Fruit fly (Drosophila melanogaster) whole organism, embryonic: ENCODE data around the gene CG6652.
A peak's percentile ranks its signal among the peaks of the same experiment; 100 is the strongest.

Source experiments
- Adf1 ChIP-seq: fragments of 200-800 bp; sonication (Bioruptor generic); IDR thresholded peaks from 2 replicates; pipeline ENCODE4 v1.3.6; 2022; ENCODE audit warnings: missing biosample characterization, missing genetic modification characterization
- Aef1 ChIP-seq: fragments of 200-800 bp; sonication (Bioruptor generic); IDR thresholded peaks from 3 replicates; pipeline ENCODE4 v1.3.6; 2022; ENCODE audit warnings: missing biosample characterization, missing genetic modification characterization
- Bgb ChIP-seq: fragments of 200-800 bp; sonication (Bioruptor generic); IDR thresholded peaks from 2 replicates; pipeline ENCODE4 v1.3.6; 2022; ENCODE audit warnings: missing biosample characterization, missing genetic modification characterization; ENCODE audit not compliant: partially characterized antibody
- C15 ChIP-seq: fragments of 200-800 bp; sonication (Bioruptor generic); IDR thresholded peaks from 3 replicates; pipeline ENCODE4 v1.3.6; 2022; ENCODE audit warnings: missing biosample characterization, missing genetic modification characterization
- CG12659 ChIP-seq: fragments of 200-800 bp; sonication (Bioruptor generic); optimal IDR thresholded peaks from 3 replicates; lab custom pipeline; 2017; ENCODE audit warnings: mild to moderate bottlenecking, missing biosample characterization, missing genetic modification reagents, missing genetic modification characterization
- CG12769 ChIP-seq: fragments of 200-800 bp; sonication (Bioruptor generic); optimal IDR thresholded peaks from 2 replicates; lab custom pipeline; 2019; ENCODE audit warnings: missing biosample characterization, mild to moderate bottlenecking, missing genetic modification characterization, moderate library complexity
- CG13296 ChIP-seq: fragments of 200-800 bp; sonication (Bioruptor generic); optimal IDR thresholded peaks from 3 replicates; lab custom pipeline; 2018; ENCODE audit warnings: missing biosample characterization, mild to moderate bottlenecking, missing genetic modification characterization
- CG14441 ChIP-seq: fragments of 200-800 bp; sonication (Bioruptor generic); IDR thresholded peaks from 2 replicates; pipeline ENCODE4 v1.3.6; 2022; ENCODE audit warnings: missing biosample characterization, missing genetic modification characterization
- CG15269 ChIP-seq: fragments of 200-800 bp; sonication (Bioruptor generic); optimal IDR thresholded peaks from 2 replicates; lab custom pipeline; 2018; ENCODE audit warnings: missing biosample characterization, mild to moderate bottlenecking, missing genetic modification characterization, moderate library complexity
- CG17186 ChIP-seq: fragments of 200-800 bp; sonication (Bioruptor generic); optimal IDR thresholded peaks from 3 replicates; lab custom pipeline; 2017; ENCODE audit warnings: missing biosample characterization, missing genetic modification reagents, missing genetic modification characterization
- CG17328 ChIP-seq: fragments of 200-800 bp; sonication (Bioruptor generic); IDR thresholded peaks from 2 replicates; pipeline ENCODE4 v1.3.6; 2022; ENCODE audit warnings: missing biosample characterization, missing genetic modification characterization
- CG17802 ChIP-seq: fragments of 200-800 bp; sonication (Bioruptor generic); optimal IDR thresholded peaks from 2 replicates; lab custom pipeline; 2018; ENCODE audit warnings: missing biosample characterization, mild to moderate bottlenecking, missing genetic modification characterization, moderate library complexity
- CG17829 ChIP-seq: fragments of 200-800 bp; optimal IDR thresholded peaks from 2 replicates; lab custom pipeline; 2019; ENCODE audit warnings: missing biosample characterization, mild to moderate bottlenecking, missing genetic modification characterization, moderate library complexity
- CG30403 ChIP-seq: fragments of 200-800 bp; sonication (Bioruptor generic); optimal IDR thresholded peaks from 3 replicates; lab custom pipeline; 2016; ENCODE audit warnings: missing biosample characterization, missing genetic modification characterization
- CG31224 ChIP-seq: fragments of 200-800 bp; sonication (Bioruptor generic); IDR thresholded peaks from 2 replicates; pipeline ENCODE4 v1.3.6; 2022; ENCODE audit warnings: missing biosample characterization, missing genetic modification characterization
- CG3281 ChIP-seq: fragments of 200-800 bp; sonication (Bioruptor generic); optimal IDR thresholded peaks from 3 replicates; lab custom pipeline; 2017; ENCODE audit warnings: missing biosample characterization, mild to moderate bottlenecking, missing genetic modification characterization
- CG34422 ChIP-seq: fragments of 200-800 bp; sonication (Bioruptor generic); IDR thresholded peaks from 3 replicates; pipeline ENCODE4 v1.3.6; 2022; ENCODE audit warnings: missing biosample characterization, missing genetic modification characterization
- CG4360 ChIP-seq: fragments of 200-800 bp; sonication (Bioruptor generic); IDR thresholded peaks from 2 replicates; pipeline ENCODE4 v1.3.6; 2022; ENCODE audit warnings: missing biosample characterization, missing genetic modification characterization
- CG6175 ChIP-seq: fragments of 200-800 bp; sonication (Bioruptor generic); IDR thresholded peaks from 3 replicates; pipeline ENCODE4 v1.3.6; 2022; ENCODE audit warnings: missing biosample characterization, missing genetic modification characterization
- CG7786 ChIP-seq: fragments of 200-800 bp; sonication (Bioruptor generic); optimal IDR thresholded peaks from 2 replicates; lab custom pipeline; 2016; ENCODE audit warnings: missing biosample characterization, missing genetic modification characterization
- CG9727 ChIP-seq: fragments of 200-800 bp; sonication (Bioruptor generic); optimal IDR thresholded peaks from 3 replicates; lab custom pipeline; 2017; ENCODE audit warnings: missing biosample characterization, mild to moderate bottlenecking, missing genetic modification characterization
- CG9817 ChIP-seq: fragments of 200-800 bp; sonication (Bioruptor generic); optimal IDR thresholded peaks from 2 replicates; lab custom pipeline; 2018; ENCODE audit warnings: missing biosample characterization, mild to moderate bottlenecking, missing genetic modification characterization, moderate library complexity
- Deaf1 ChIP-seq: fragments of 200-800 bp; optimal IDR thresholded peaks from 3 replicates; lab custom pipeline; 2019; ENCODE audit warnings: missing biosample characterization, mild to moderate bottlenecking, missing genetic modification characterization, moderate library complexity
- Gug ChIP-seq: fragments of 200-800 bp; sonication (Bioruptor generic); IDR thresholded peaks from 4 replicates; pipeline ENCODE4 v1.3.6; 2022; ENCODE audit warnings: missing biosample characterization, missing genetic modification characterization
- Jarid2 ChIP-seq: fragments of 200-800 bp; sonication (Bioruptor generic); optimal IDR thresholded peaks from 3 replicates; lab custom pipeline; 2017; ENCODE audit warnings: mild to moderate bottlenecking, missing biosample characterization, missing genetic modification reagents, missing genetic modification characterization
- MBD-R2 ChIP-seq: fragments of 200-800 bp; sonication (Bioruptor generic); IDR thresholded peaks from 2 replicates; pipeline ENCODE4 v1.3.6; 2022; ENCODE audit warnings: missing biosample characterization, missing genetic modification characterization
- Max ChIP-seq: fragments of 200-800 bp; sonication (Bioruptor generic); optimal IDR thresholded peaks from 2 replicates; lab custom pipeline; 2016; ENCODE audit warnings: missing biosample characterization, mild to moderate bottlenecking, missing genetic modification characterization
- Mes4 ChIP-seq: fragments of 200-800 bp; sonication (Bioruptor generic); optimal IDR thresholded peaks from 2 replicates; lab custom pipeline; 2016; ENCODE audit warnings: missing biosample characterization, missing genetic modification characterization
- Rfx ChIP-seq: fragments of 200-800 bp; sonication (Bioruptor generic); IDR thresholded peaks from 2 replicates; pipeline ENCODE4 v1.3.6; 2022; ENCODE audit warnings: missing biosample characterization, missing genetic modification characterization
- ara ChIP-seq: fragments of 200-800 bp; sonication (Bioruptor generic); IDR thresholded peaks from 2 replicates; pipeline ENCODE4 v1.3.6; 2022; ENCODE audit warnings: missing biosample characterization, missing genetic modification characterization
- br ChIP-seq: fragments of >200 bp; optimal IDR thresholded peaks from 2 replicates; lab custom pipeline; 2017
- ci ChIP-seq: fragments of 200-800 bp; sonication (Bioruptor generic); IDR thresholded peaks from 3 replicates; pipeline ENCODE4 v1.3.6; 2022; ENCODE audit warnings: missing biosample characterization, missing genetic modification characterization
- crc ChIP-seq: fragments of 200-800 bp; sonication (Bioruptor generic); optimal IDR thresholded peaks from 2 replicates; lab custom pipeline; 2016; ENCODE audit warnings: missing biosample characterization, missing genetic modification characterization
- crol ChIP-seq: fragments of 200-800 bp; sonication (Bioruptor generic); IDR thresholded peaks from 2 replicates; pipeline ENCODE4 v1.3.6; 2022; ENCODE audit warnings: missing biosample characterization, missing genetic modification characterization
- dimm ChIP-seq: fragments of 200-800 bp; sonication (Bioruptor generic); IDR thresholded peaks from 2 replicates; pipeline ENCODE4 v1.3.6; 2022; ENCODE audit warnings: missing biosample characterization, missing genetic modification characterization
- dmrt11E ChIP-seq: fragments of 200-800 bp; sonication (Bioruptor generic); optimal IDR thresholded peaks from 3 replicates; lab custom pipeline; 2018; ENCODE audit warnings: missing biosample characterization, mild to moderate bottlenecking, missing genetic modification characterization, moderate library complexity
- hkb ChIP-seq, 2 experiments: fragments of 200-800 bp in 1 of 2; fragments of >200 bp in 1 of 2; sonication (Bioruptor generic) in 1 of 2; IDR thresholded peaks in 1 of 2; optimal IDR thresholded peaks in 1 of 2; 2 replicates each; pipeline versions ENCODE4 v1.3.6 to Lab custom; 2017 to 2022; ENCODE audit warnings: missing biosample characterization in 1 of 2, missing genetic modification characterization in 1 of 2
- insv ChIP-seq, 2 experiments: fragments of 200-800 bp; sonication (Bioruptor generic); optimal IDR thresholded peaks; 3 replicates each; lab custom pipeline; 2016 to 2018; ENCODE audit warnings: missing biosample characterization in 2 of 2, missing genetic modification characterization in 2 of 2
- kah ChIP-seq: fragments of 200-800 bp; sonication (Bioruptor generic); optimal IDR thresholded peaks from 2 replicates; lab custom pipeline; 2018; ENCODE audit warnings: missing biosample characterization, mild to moderate bottlenecking, missing genetic modification characterization
- mam ChIP-seq: fragments of 200-800 bp; sonication (Bioruptor generic); optimal IDR thresholded peaks from 3 replicates; lab custom pipeline; 2016; ENCODE audit warnings: missing biosample characterization, missing genetic modification characterization
- peb ChIP-seq: fragments of 200-800 bp; sonication (Bioruptor generic); IDR thresholded peaks from 2 replicates; pipeline ENCODE4 v1.3.6; 2022; ENCODE audit warnings: missing biosample characterization, missing genetic modification characterization
- pho ChIP-seq: fragments of 200-800 bp; sonication (Bioruptor generic); optimal IDR thresholded peaks from 2 replicates; lab custom pipeline; 2016; ENCODE audit warnings: missing biosample characterization, missing genetic modification characterization
- sd ChIP-seq: fragments of 200-800 bp; sonication (Bioruptor generic); optimal IDR thresholded peaks from 3 replicates; lab custom pipeline; 2018; ENCODE audit warnings: missing biosample characterization, mild to moderate bottlenecking, missing genetic modification characterization, moderate library complexity
- so ChIP-seq: fragments of 200-800 bp; sonication (Bioruptor generic); IDR thresholded peaks from 3 replicates; pipeline ENCODE4 v1.3.6; 2022; ENCODE audit warnings: missing biosample characterization, missing genetic modification characterization
- sr ChIP-seq: fragments of 200-800 bp; sonication (Bioruptor generic); IDR thresholded peaks from 3 replicates; pipeline ENCODE4 v1.3.6; 2022; ENCODE audit warnings: missing biosample characterization, missing genetic modification characterization
- stwl ChIP-seq: fragments of 200-800 bp; sonication (Bioruptor generic); optimal IDR thresholded peaks from 3 replicates; lab custom pipeline; 2018; ENCODE audit warnings: missing biosample characterization, mild to moderate bottlenecking, missing genetic modification characterization, moderate library complexity
- zen ChIP-seq: fragments of 200-800 bp; sonication (Bioruptor generic); optimal IDR thresholded peaks from 3 replicates; lab custom pipeline; 2018; ENCODE audit warnings: missing biosample characterization, mild to moderate bottlenecking, missing genetic modification characterization, moderate library complexity
- zen2 ChIP-seq: fragments of 200-800 bp; sonication (Bioruptor generic); IDR thresholded peaks from 3 replicates; pipeline ENCODE4 v1.3.6; 2022; ENCODE audit warnings: missing biosample characterization, missing genetic modification characterization; ENCODE audit not compliant: partially characterized antibody

The CG6652 gene

dm6 chr3L:17047811-17048239 is 25.2 kb upstream of the CG6652 start (continued):
- TF ChIP-seq ara (GFP tag; lab: Robert Waterston, UW) (0 out of 2 replicates have a peak, but pooled peaks have one; percentile 36), CG7786 (GFP tag; lab: Kevin White, UChicago) (no peak), CG6175 (GFP tag; lab: Robert Waterston, UW) (no peak), dmrt11E (tag; lab: Kevin White, UChicago) (no peak), zen (no peak), Adf1 (GFP tag; lab: Robert Waterston, UW) (no peak), CG30403 (GFP tag; lab: Kevin White, UChicago) (no peak), Rfx (GFP tag; lab: Robert Waterston, UW) (0 out of 2 replicates have a peak, but pooled peaks have one; percentile 5), CG12659 (GFP tag; lab: Kevin White, UChicago) (peak; percentile 17), MBD-R2 (0 out of 2 replicates have a peak, but pooled peaks have one; percentile 14), CG13296 (GFP tag; lab: Kevin White, UChicago) (no peak), peb (GFP tag; lab: Robert Waterston, UW) (no peak), stwl (tag; lab: Kevin White, UChicago) (no peak)

DNA sequence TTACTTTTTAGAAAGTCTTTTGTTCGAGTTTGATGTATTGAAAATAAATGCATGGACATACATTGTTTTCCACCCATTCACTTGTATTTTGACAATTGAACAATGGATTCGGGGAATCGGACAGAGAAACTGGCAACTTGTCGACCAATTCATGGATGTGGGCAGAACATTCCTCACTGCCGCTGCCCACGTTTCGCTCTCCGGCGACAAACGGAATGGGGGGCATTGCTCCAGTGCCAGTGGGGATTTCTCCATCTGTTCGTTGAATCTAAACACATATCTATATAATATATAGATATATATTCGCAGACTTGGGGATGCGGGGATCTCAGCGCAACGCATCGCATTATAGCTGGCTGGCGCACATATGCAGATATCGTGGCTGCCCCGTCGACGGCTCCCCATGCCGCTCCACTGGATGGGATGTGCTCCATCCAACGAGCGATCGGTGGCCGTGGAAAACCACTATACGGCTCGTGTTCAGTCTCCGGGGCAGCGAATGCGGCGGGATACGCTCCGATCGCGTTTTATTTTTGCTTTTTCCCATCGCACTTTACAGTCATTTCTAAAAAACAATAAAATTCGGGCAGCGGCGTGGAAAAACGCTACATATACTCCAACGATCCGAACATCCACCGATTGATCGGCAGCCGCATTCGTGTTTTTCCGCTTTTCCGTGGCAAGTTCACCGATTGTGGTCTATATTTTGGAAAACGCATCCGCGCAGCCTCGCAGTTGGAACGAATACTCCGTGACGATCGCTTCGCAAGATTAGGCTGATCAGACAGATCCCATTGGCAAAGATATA is 23.0 kb upstream of the CG6652 start, which contains the start of gene TpnC73F:
Gene TpnC73F (plus strand): TSS at position 633 of the 808 bp plus-strand sequence.
- TF ChIP-seq dimm (no peak), ci (GFP tag; lab: Robert Waterston, UW) (0 out of 3 replicates have a peak, but pooled peaks have one; percentile 49), CG34422 (no peak), CG17328 (GFP tag; lab: Robert Waterston, UW) (no peak), CG17829 (tag; lab: Kevin White, UChicago) (no peak), sd (peak; percentile 78), CG15269 (no peak), CG9727 (no peak), insv (GFP tag; optimal IDR thresholded peaks at IDR 0.05; lab: Kevin White, UChicago) (no peak), mam (GFP tag; lab: Kevin White, UChicago) (no peak), crc (GFP tag; lab: Kevin White, UChicago) (no peak), CG9817 (no peak), CG6175 (GFP tag; lab: Robert Waterston, UW) (peak; percentile 59; the same call in 1 of the 3 replicates), Max (GFP tag; lab: Kevin White, UChicago) (no peak), so (GFP tag; lab: Robert Waterston, UW) (peak; percentile 67; the same call in 1 of the 3 replicates), CG3281 (no peak), Mes4 (GFP tag; lab: Kevin White, UChicago) (no peak), hkb (optimal IDR thresholded peaks at IDR 0.05; lab: Kevin White, UChicago) (no peak), hkb (GFP tag; IDR thresholded peaks at IDR 0.05; lab: Robert Waterston, UW) (no peak), CG4360 (no peak), Bgb (0 out of 2 replicates have a peak, but pooled peaks have one; percentile 22), CG14441 (GFP tag; lab: Robert Waterston, UW) (0 out of 2 replicates have a peak, but pooled peaks have one; percentile 23), pho (no peak), crol (peak; percentile 59; the same call in 1 of the 2 replicates), Aef1 (GFP tag; lab: Robert Waterston, UW) (no peak), Gug (GFP tag; lab: Robert Waterston, UW) (no peak), CG31224 (no peak), zen2 (GFP tag; lab: Robert Waterston, UW) (no peak), br (no peak), CG17802 (tag; lab: Kevin White, UChicago) (no peak), kah (GFP tag; lab: Kevin White, UChicago) (peak; percentile 51), Rfx (GFP tag; lab: Robert Waterston, UW) (no peak), Deaf1 (tag; lab: Kevin White, UChicago) (peak; percentile 91), CG12769 (tag; lab: Kevin White, UChicago) (peak; percentile 96), Jarid2 (no peak), CG17186 (GFP tag; lab: Kevin White, UChicago) (no peak), C15 (GFP tag; lab: Robert Waterston, UW) (no peak), sr (GFP tag; lab: Robert Waterston, UW) (peak; percentile 98)
